Fruit fly (Drosophila melanogaster) whole organism, embryonic: ENCODE measurements around the gene cold.

Source experiments
- Ada2b ChIP-seq: fragments of 200-800 bp; sonication (Bioruptor generic); IDR thresholded peaks from 2 replicates; pipeline ENCODE4 v1.3.6; 2022; ENCODE audit warnings: missing biosample characterization, missing genetic modification characterization
- B-H2 ChIP-seq: fragments of 200-800 bp; sonication (Bioruptor generic); optimal IDR thresholded peaks from 2 replicates; lab custom pipeline; 2018; ENCODE audit warnings: missing biosample characterization, mild to moderate bottlenecking, missing genetic modification characterization
- Bdp1 ChIP-seq: fragments of 200-800 bp; sonication (Bioruptor generic); optimal IDR thresholded peaks from 3 replicates; lab custom pipeline; 2016; ENCODE audit warnings: missing biosample characterization, missing genetic modification characterization
- Blimp-1 ChIP-seq: fragments of 200-800 bp; sonication (Bioruptor generic); optimal IDR thresholded peaks from 3 replicates; lab custom pipeline; 2018; ENCODE audit warnings: missing biosample characterization, missing genetic modification characterization, mild to moderate bottlenecking, moderate library complexity, missing genetic modification reagents
- CG1024 ChIP-seq: fragments of 200-800 bp; sonication (Bioruptor generic); IDR thresholded peaks from 2 replicates; pipeline ENCODE4 v1.3.6; 2022; ENCODE audit warnings: missing biosample characterization, missing genetic modification characterization
- CG10267 ChIP-seq: fragments of 200-800 bp; sonication (Bioruptor generic); optimal IDR thresholded peaks from 2 replicates; lab custom pipeline; 2018; ENCODE audit warnings: missing biosample characterization, mild to moderate bottlenecking, missing genetic modification characterization, moderate library complexity
- CG11093 ChIP-seq: fragments of 200-800 bp; sonication (Bioruptor generic); IDR thresholded peaks from 3 replicates; pipeline ENCODE4 v1.3.6; 2022; ENCODE audit warnings: missing biosample characterization, missing genetic modification characterization
- CG13624 ChIP-seq: fragments of 200-800 bp; sonication (Bioruptor generic); optimal IDR thresholded peaks from 2 replicates; lab custom pipeline; 2016; ENCODE audit warnings: missing biosample characterization, missing genetic modification characterization
- CG14014 ChIP-seq: fragments of 200-800 bp; sonication (Bioruptor generic); IDR thresholded peaks from 2 replicates; pipeline ENCODE4 v1.3.6; 2022; ENCODE audit warnings: missing biosample characterization, missing genetic modification characterization
- CG14860 ChIP-seq: fragments of 200-800 bp; sonication (Bioruptor generic); IDR thresholded peaks from 3 replicates; pipeline ENCODE4 v1.3.6; 2022; ENCODE audit warnings: missing biosample characterization, missing genetic modification characterization; ENCODE audit not compliant: partially characterized antibody
- CG15601 ChIP-seq: fragments of 200-800 bp; sonication (Bioruptor generic); optimal IDR thresholded peaks from 3 replicates; lab custom pipeline; 2019; ENCODE audit warnings: missing biosample characterization, mild to moderate bottlenecking, missing genetic modification characterization, moderate library complexity
- CG18011 ChIP-seq: fragments of 200-800 bp; sonication (Bioruptor generic); optimal IDR thresholded peaks from 2 replicates; lab custom pipeline; 2017; ENCODE audit warnings: missing biosample characterization, missing genetic modification characterization, mild to moderate bottlenecking, moderate library complexity, missing genotype
- CG18262 ChIP-seq: fragments of 200-800 bp; optimal IDR thresholded peaks from 3 replicates; lab custom pipeline; 2019; ENCODE audit warnings: missing biosample characterization, mild to moderate bottlenecking, missing genetic modification characterization, moderate library complexity
- CG2129 ChIP-seq: fragments of 200-800 bp; sonication (Bioruptor generic); IDR thresholded peaks from 2 replicates; pipeline ENCODE4 v1.3.6; 2022; ENCODE audit warnings: missing biosample characterization, missing genetic modification characterization; ENCODE audit not compliant: partially characterized antibody
- CG2202 ChIP-seq: fragments of 200-800 bp; sonication (Bioruptor generic); optimal IDR thresholded peaks from 2 replicates; lab custom pipeline; 2018; ENCODE audit warnings: missing biosample characterization, mild to moderate bottlenecking, missing genetic modification characterization
- CG3163 ChIP-seq: fragments of 200-800 bp; sonication (Bioruptor generic); optimal IDR thresholded peaks from 3 replicates; lab custom pipeline; 2016; ENCODE audit warnings: missing biosample characterization, missing genetic modification characterization
- CG33557 ChIP-seq: fragments of 200-800 bp; sonication (Bioruptor generic); optimal IDR thresholded peaks from 2 replicates; lab custom pipeline; 2019; ENCODE audit warnings: missing biosample characterization, mild to moderate bottlenecking, missing genetic modification characterization, moderate library complexity
- CG34422 ChIP-seq: fragments of 200-800 bp; sonication (Bioruptor generic); IDR thresholded peaks from 3 replicates; pipeline ENCODE4 v1.3.6; 2022; ENCODE audit warnings: missing biosample characterization, missing genetic modification characterization
- CG6254 ChIP-seq: fragments of 200-800 bp; sonication (Bioruptor generic); optimal IDR thresholded peaks from 3 replicates; lab custom pipeline; 2017; ENCODE audit warnings: mild to moderate bottlenecking, missing biosample characterization, missing genetic modification reagents, missing genetic modification characterization
- CG6689 ChIP-seq: fragments of 200-800 bp; sonication (Bioruptor generic); IDR thresholded peaks from 2 replicates; pipeline ENCODE4 v1.3.6; 2022; ENCODE audit warnings: missing biosample characterization, missing genetic modification characterization
- CG8765 ChIP-seq: fragments of 200-800 bp; sonication (Bioruptor generic); IDR thresholded peaks from 2 replicates; pipeline ENCODE4 v1.3.6; 2022; ENCODE audit warnings: missing biosample characterization, missing genetic modification characterization
- CG9797 ChIP-seq: fragments of 200-800 bp; sonication (Bioruptor generic); optimal IDR thresholded peaks from 3 replicates; lab custom pipeline; 2018; ENCODE audit warnings: missing biosample characterization, mild to moderate bottlenecking, missing genetic modification characterization
- Chrac-16 ChIP-seq: fragments of 200-800 bp; sonication (Bioruptor generic); optimal IDR thresholded peaks from 3 replicates; lab custom pipeline; 2016; ENCODE audit warnings: missing biosample characterization, missing genetic modification characterization
- Dfd ChIP-seq, 2 experiments: fragments of >200 bp; optimal IDR thresholded peaks; 2 replicates each; lab custom pipeline; 2017; ENCODE audit warnings: missing biosample characterization in 2 of 2, missing genetic modification characterization in 2 of 2
- Hand ChIP-seq: fragments of 200-800 bp; sonication (Bioruptor generic); optimal IDR thresholded peaks from 2 replicates; lab custom pipeline; 2017; ENCODE audit warnings: mild to moderate bottlenecking, missing biosample characterization, missing genetic modification reagents, missing genetic modification characterization
- Nf-YC ChIP-seq: fragments of 200-800 bp; optimal IDR thresholded peaks from 3 replicates; lab custom pipeline; 2019; ENCODE audit warnings: missing biosample characterization, mild to moderate bottlenecking, missing genetic modification characterization, moderate library complexity
- Pdp1 ChIP-seq, 2 experiments: fragments of 200-800 bp; sonication (Bioruptor generic); optimal IDR thresholded peaks; 3 replicates each; lab custom pipeline; 2016; ENCODE audit warnings: missing biosample characterization in 2 of 2, missing genetic modification characterization in 2 of 2, mild to moderate bottlenecking in 1 of 2, moderate library complexity in 1 of 2
- Rfx ChIP-seq: fragments of 200-800 bp; sonication (Bioruptor generic); IDR thresholded peaks from 2 replicates; pipeline ENCODE4 v1.3.6; 2022; ENCODE audit warnings: missing biosample characterization, missing genetic modification characterization
- Rx ChIP-seq: fragments of 200-800 bp; sonication (Bioruptor generic); IDR thresholded peaks from 2 replicates; pipeline ENCODE4 v1.3.6; 2022; ENCODE audit warnings: missing biosample characterization, missing genetic modification characterization
- Xrp1 ChIP-seq: fragments of 200-800 bp; sonication (Bioruptor generic); IDR thresholded peaks from 2 replicates; pipeline ENCODE4 v1.3.6; 2022; ENCODE audit warnings: missing biosample characterization, missing genetic modification characterization
- ap ChIP-seq: fragments of 200-800 bp; sonication (Bioruptor generic); IDR thresholded peaks from 2 replicates; pipeline ENCODE4 v1.3.6; 2022; ENCODE audit warnings: missing biosample characterization, missing genetic modification characterization
- ara ChIP-seq: fragments of 200-800 bp; sonication (Bioruptor generic); IDR thresholded peaks from 2 replicates; pipeline ENCODE4 v1.3.6; 2022; ENCODE audit warnings: missing biosample characterization, missing genetic modification characterization
- az2 ChIP-seq: fragments of 200-800 bp; sonication (Bioruptor generic); optimal IDR thresholded peaks from 3 replicates; lab custom pipeline; 2016; ENCODE audit warnings: missing biosample characterization, missing genetic modification characterization
- bigmax ChIP-seq: fragments of 200-800 bp; sonication (Bioruptor generic); optimal IDR thresholded peaks from 2 replicates; lab custom pipeline; 2018; ENCODE audit warnings: missing biosample characterization, mild to moderate bottlenecking, missing genetic modification characterization
- bsh ChIP-seq, 2 experiments: fragments of 200-800 bp; sonication (Bioruptor generic); optimal IDR thresholded peaks; 2 replicates each; lab custom pipeline; 2017 to 2018; ENCODE audit warnings: mild to moderate bottlenecking in 2 of 2, missing biosample characterization in 2 of 2, missing genetic modification characterization in 2 of 2, moderate library complexity in 1 of 2
- btn ChIP-seq: fragments of 200-800 bp; sonication (Bioruptor generic); optimal IDR thresholded peaks from 2 replicates; lab custom pipeline; 2016; ENCODE audit warnings: missing biosample characterization, missing genetic modification characterization
- cas ChIP-seq: fragments of 200-800 bp; sonication (Bioruptor generic); IDR thresholded peaks from 2 replicates; pipeline ENCODE4 v1.3.6; 2022; ENCODE audit warnings: missing biosample characterization, missing genetic modification characterization
- chn ChIP-seq: fragments of 200-800 bp; sonication (Bioruptor generic); optimal IDR thresholded peaks from 2 replicates; lab custom pipeline; 2016; ENCODE audit warnings: missing biosample characterization, missing genetic modification characterization
- croc ChIP-seq: fragments of 200-800 bp; sonication (Bioruptor generic); conservative IDR thresholded peaks from 3 replicates; pipeline ENCODE4 v1.3.6; 2022; ENCODE audit warnings: missing biosample characterization, missing genetic modification characterization
- dimm ChIP-seq: fragments of 200-800 bp; sonication (Bioruptor generic); IDR thresholded peaks from 2 replicates; pipeline ENCODE4 v1.3.6; 2022; ENCODE audit warnings: missing biosample characterization, missing genetic modification characterization
- fd96Cb ChIP-seq: fragments of 200-800 bp; sonication (Bioruptor generic); optimal IDR thresholded peaks from 2 replicates; lab custom pipeline; 2018; ENCODE audit warnings: missing biosample characterization, mild to moderate bottlenecking, missing genetic modification characterization, moderate library complexity
- otp ChIP-seq: fragments of 200-800 bp; sonication (Bioruptor generic); IDR thresholded peaks from 3 replicates; pipeline ENCODE4, ENCODE4 v1.3.6; 2022; ENCODE audit warnings: missing biosample characterization, missing genetic modification characterization
- pho ChIP-seq: fragments of 200-800 bp; sonication (Bioruptor generic); optimal IDR thresholded peaks from 2 replicates; lab custom pipeline; 2016; ENCODE audit warnings: missing biosample characterization, missing genetic modification characterization
- prd ChIP-seq, 3 experiments: fragments of >200 bp in 2 of 3; fragments of 200-800 bp in 1 of 3; sonication (Bioruptor generic) in 1 of 3; optimal IDR thresholded peaks in 2 of 3; IDR thresholded peaks in 1 of 3; 2 replicates in 2 of 3; 3 replicates in 1 of 3; pipeline versions ENCODE4 v1.3.6 to Lab custom; 2017 to 2022; ENCODE audit warnings: missing biosample characterization in 1 of 3, missing genetic modification characterization in 1 of 3
- repo ChIP-seq: fragments of 200-800 bp; sonication (Bioruptor generic); optimal IDR thresholded peaks from 2 replicates; lab custom pipeline; 2016; ENCODE audit warnings: missing biosample characterization, missing genetic modification characterization
- rib ChIP-seq: fragments of 200-800 bp; sonication (Bioruptor generic); IDR thresholded peaks from 2 replicates; pipeline ENCODE4 v1.3.6; 2022; ENCODE audit warnings: missing biosample characterization, missing genetic modification characterization
- ro ChIP-seq: fragments of 200-800 bp; sonication (Bioruptor generic); IDR thresholded peaks from 2 replicates; pipeline ENCODE4 v1.3.6; 2022; ENCODE audit warnings: missing biosample characterization, missing genetic modification characterization
- tll ChIP-seq, 2 experiments: fragments of 200-800 bp in 1 of 2; fragments of >200 bp in 1 of 2; sonication (Bioruptor generic) in 1 of 2; optimal IDR thresholded peaks; 2 replicates each; lab custom pipeline; 2017 to 2019; ENCODE audit warnings: missing biosample characterization in 2 of 2, missing genetic modification characterization in 2 of 2, mild to moderate bottlenecking in 1 of 2, moderate library complexity in 1 of 2
- trem ChIP-seq: fragments of 200-800 bp; optimal IDR thresholded peaks from 3 replicates; lab custom pipeline; 2019; ENCODE audit warnings: missing biosample characterization, mild to moderate bottlenecking, missing genetic modification characterization, moderate library complexity
- vfl ChIP-seq: fragments of 200-800 bp; sonication (Bioruptor generic); optimal IDR thresholded peaks from 2 replicates; lab custom pipeline; 2016; ENCODE audit warnings: missing biosample characterization, missing genetic modification characterization

The cold gene

DNA sequence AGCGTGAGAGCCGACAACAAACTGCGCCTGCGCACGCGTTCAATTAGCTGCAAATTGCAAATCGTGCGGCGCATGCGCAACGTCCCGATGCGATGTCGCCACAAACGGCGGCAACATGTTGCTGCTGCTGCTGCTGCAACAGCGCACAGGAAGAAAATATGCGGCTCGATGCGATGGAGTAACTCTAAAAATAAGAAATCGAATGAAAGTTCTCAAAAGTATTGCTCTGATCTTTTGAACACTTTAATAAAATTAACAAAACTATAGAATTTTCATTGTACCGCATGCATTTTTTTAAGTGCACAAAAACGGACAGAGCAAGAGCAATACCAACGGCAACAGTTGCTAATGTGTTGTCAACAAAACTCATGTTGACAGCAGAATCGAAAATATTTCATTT lies 32.1 kb downstream of the cold start (continued):
- TF ChIP-seq CG14014 (GFP tag; lab: Robert Waterston, UW) (0 out of 2 replicates have a peak, but pooled peaks have one; percentile 12), croc (GFP tag; lab: Robert Waterston, UW) (peak; percentile 31; the same call in 1 of the 3 replicates), Dfd (GFP tag; optimal IDR thresholded peaks at IDR 0.05; lab: Kevin White, UChicago) (no peak), CG15601 (tag; lab: Kevin White, UChicago) (peak; percentile 1), fd96Cb (tag; lab: Kevin White, UChicago) (peak; percentile 45), CG2202 (tag; lab: Kevin White, UChicago) (peak; percentile 39), bigmax (no peak), trem (peak; percentile 43), ara (GFP tag; lab: Robert Waterston, UW) (peak; percentile 78), Blimp-1 (GFP tag; lab: Kevin White, UChicago) (no peak), Rx (GFP tag; lab: Robert Waterston, UW) (no peak), prd (optimal IDR thresholded peaks at IDR 0.05; lab: Kevin White, UChicago) (no peak), prd (GFP tag; IDR thresholded peaks at IDR 0.05; lab: Robert Waterston, UW) (peak; percentile 89), CG18011 (GFP tag; lab: Kevin White, UChicago) (no peak), CG18262 (tag; lab: Kevin White, UChicago) (peak; percentile 60), Hand (GFP tag; lab: Kevin White, UChicago) (no peak), cas (GFP tag; lab: Robert Waterston, UW) (no peak), chn (GFP tag; lab: Kevin White, UChicago) (peak; percentile 60), CG10267 (tag; lab: Kevin White, UChicago) (peak; percentile 52), dimm (no peak), Rfx (GFP tag; lab: Robert Waterston, UW) (no peak), CG6254 (GFP tag; lab: Kevin White, UChicago) (no peak), Pdp1 (GFP tag; optimal IDR thresholded peaks at IDR 0.05; lab: Kevin White, UChicago) (no peak), CG8765 (GFP tag; lab: Robert Waterston, UW) (peak; percentile 67; the same call in 1 of the 2 replicates), Xrp1 (GFP tag; lab: Robert Waterston, UW) (peak; percentile 84), CG1024 (GFP tag; lab: Robert Waterston, UW) (0 out of 2 replicates have a peak, but pooled peaks have one; percentile 14), pho (GFP tag; lab: Kevin White, UChicago) (no peak), ap (no peak), CG34422 (GFP tag; lab: Robert Waterston, UW) (0 out of 3 replicates have a peak, but pooled peaks have one; percentile 26), ro (GFP tag; lab: Robert Waterston, UW) (no peak), CG9797 (GFP tag; lab: Kevin White, UChicago) (no peak), Bdp1 (GFP tag; lab: Kevin White, UChicago) (peak; percentile 32), CG13624 (GFP tag; lab: Kevin White, UChicago) (no peak), CG33557 (GFP tag; lab: Kevin White, UChicago) (peak; percentile 57), CG14860 (GFP tag; lab: Robert Waterston, UW) (no peak), vfl (no peak), btn (GFP tag; lab: Kevin White, UChicago) (no peak), Chrac-16 (GFP tag; lab: Kevin White, UChicago) (peak; percentile 63), Ada2b (GFP tag; lab: Robert Waterston, UW) (no peak), otp (GFP tag; lab: Robert Waterston, UW) (peak; percentile 65), CG6689 (GFP tag; lab: Robert Waterston, UW) (peak; percentile 42; the same call in 1 of the 2 replicates), tll (GFP tag; optimal IDR thresholded peaks at IDR 0.05; lab: Kevin White, UChicago) (no peak), repo (GFP tag; lab: Kevin White, UChicago) (no peak), bsh (GFP tag; optimal IDR thresholded peaks at IDR 0.05; lab: Kevin White, UChicago) (peak; percentile 60 to 64), Nf-YC (tag; lab: Kevin White, UChicago) (no peak), CG2129 (GFP tag; lab: Robert Waterston, UW) (no peak), CG3163 (no peak), CG11093 (GFP tag; lab: Robert Waterston, UW) (no peak), rib (GFP tag; lab: Robert Waterston, UW) (no peak), B-H2 (no peak), az2 (GFP tag; lab: Kevin White, UChicago) (peak; percentile 31)
